Worm (Caenorhabditis elegans): ENCODE measurements around the gene npp-5.
"Not testable (repeated sequence)": the region's sequence is repeated elsewhere in the genome, so short reads cannot be mapped to it uniquely, and the experiment has no call there.

Gene npp-5

ce11 chrII:11555634-11556033 is 44.0 kb downstream of the npp-5 start, which contains the start of gene F54D5.24:
F54D5.24 (plus strand) TSS chrII:11555949.
- no peak for TF ChIP-seq snpc-4 (tag; optimal IDR thresholded peaks at IDR 0.05)
- no peak for TF ChIP-seq nhr-77 (tag; optimal IDR thresholded peaks at IDR 0.05)
- TF ChIP-seq ZK546.5 (tag; optimal IDR thresholded peaks at IDR 0.05), result no peak
- no peak for TF ChIP-seq elt-1 (tag; optimal IDR thresholded peaks at IDR 0.05)
- TF ChIP-seq nhr-10 (tag; optimal IDR thresholded peaks at IDR 0.05), result no peak

ce11 chrII:11551981-11552380 is 47.6 kb downstream of the npp-5 start, which contains the start of gene dhgd-1:
dhgd-1 (minus strand) TSS chrII:11552081.
- not testable (repeated sequence) for TF ChIP-seq mbf-1 (tag; optimal IDR thresholded peaks at IDR 0.05); unc-55 (GFP tag; optimal IDR thresholded peaks at IDR 0.05); F13H6.1 (tag; optimal IDR thresholded peaks at IDR 0.05)

ce11 chrII:11547254-11547687 is 52.3 kb downstream of the npp-5 start, which contains the start of gene F54D5.7:
F54D5.7 (plus strand) TSS chrII:11547517.
- TF ChIP-seq aly-2 (tag; optimal IDR thresholded peaks at IDR 0.05) (peak; percentile 37), sma-9 (GFP tag; optimal IDR thresholded peaks at IDR 0.05) (peak; percentile 58), sma-9 (tag; optimal IDR thresholded peaks at IDR 0.05) (no peak), elt-1 (tag; optimal IDR thresholded peaks at IDR 0.05) (no peak), unc-62 (GFP tag; optimal IDR thresholded peaks at IDR 0.05) (peak; percentile 20), nhr-6 (tag; optimal IDR thresholded peaks at IDR 0.05) (peak; percentile 52), nhr-129 (tag; optimal IDR thresholded peaks at IDR 0.05) (peak; percentile 83), mab-5 (tag; optimal IDR thresholded peaks at IDR 0.05) (no peak), fos-1 (tag; optimal IDR thresholded peaks at IDR 0.05) (peak; percentile 13), gmeb-1 (tag; optimal IDR thresholded peaks at IDR 0.05) (peak; percentile 35), ztf-4 (tag; optimal IDR thresholded peaks at IDR 0.05) (peak; percentile 96), nhr-12 (tag; optimal IDR thresholded peaks at IDR 0.05) (no peak), Y55F3AM.14 (GFP tag; optimal IDR thresholded peaks at IDR 0.05) (no peak), sma-3 (GFP tag; optimal IDR thresholded peaks at IDR 0.05) (peak; percentile 43), nhr-25 (tag; optimal IDR thresholded peaks at IDR 0.05) (peak; percentile 65), ceh-16 (tag; optimal IDR thresholded peaks at IDR 0.05) (peak; percentile 3), lin-13 (GFP tag; optimal IDR thresholded peaks at IDR 0.05) (peak; percentile 50), crh-2 (tag; optimal IDR thresholded peaks at IDR 0.05) (peak; percentile 97), sem-4 (tag; optimal IDR thresholded peaks at IDR 0.05) (peak; percentile 27), F13H6.1 (tag; optimal IDR thresholded peaks at IDR 0.05) (peak; percentile 37), ztf-1 (GFP tag; conservative IDR thresholded peaks at IDR 0.05) (0 out of 2 replicates have a peak, but pooled peaks have one; percentile 83), blmp-1 (tag; optimal IDR thresholded peaks at IDR 0.05; ENCODE audit: insufficient read depth) (peak; percentile 34), mdl-1 (tag; optimal IDR thresholded peaks at IDR 0.05) (peak in 1 of 2 experiments; percentile 64), ama-1 (optimal IDR thresholded peaks at IDR 0.05) (peak; percentile 99), lsy-2 (tag; optimal IDR thresholded peaks at IDR 0.05) (peak; percentile 24 to 75), nhr-21 (tag; optimal IDR thresholded peaks at IDR 0.05) (peak; percentile 61), unc-55 (GFP tag; optimal IDR thresholded peaks at IDR 0.05) (no peak), lin-11 (tag; optimal IDR thresholded peaks at IDR 0.05) (no peak), C34F6.9 (tag; optimal IDR thresholded peaks at IDR 0.05) (peak; percentile 61)
